Worm (Caenorhabditis elegans): ENCODE results near the gene dnj-14.

The dnj-14 gene

ce11 chrX:4673165-4673756 is 38.3 kb downstream of the dnj-14 start, which contains the start of gene tmem-135:
Gene tmem-135, plus strand, starts transcription at chrX:4673706.
- TF ChIP-seq nhr-80 (tag; optimal IDR thresholded peaks at IDR 0.05) (peak; percentile 6), lsy-27 (tag; optimal IDR thresholded peaks at IDR 0.05; ENCODE audit: borderline replicate concordance, insufficient read depth) (no peak)

- TF ChIP-seq nhr-27 (tag; optimal IDR thresholded peaks at IDR 0.05) (no peak), nhr-80 (tag; optimal IDR thresholded peaks at IDR 0.05) (peak; percentile 76), snpc-1.3 (tag; optimal IDR thresholded peaks at IDR 0.05; ENCODE audit: insufficient read depth) (no peak), B0019.2 (GFP tag; conservative IDR thresholded peaks at IDR 0.05) (no peak), T26A5.8 (tag; optimal IDR thresholded peaks at IDR 0.05) (no peak), repo-1 (tag; optimal IDR thresholded peaks at IDR 0.05) (no peak), mes-4 (tag; optimal IDR thresholded peaks at IDR 0.05) (no peak), ets-4 (GFP tag; optimal IDR thresholded peaks at IDR 0.05) (peak; percentile 88), nhr-179 (tag; optimal IDR thresholded peaks at IDR 0.05) (no peak), lin-35 (GFP tag; optimal IDR thresholded peaks at IDR 0.05) (no peak)
Measured at ce11 chrX:4671837-4672236, 39.7 kb downstream of the dnj-14 start.

- TF ChIP-seq egl-44 (GFP tag; IDR thresholded peaks at IDR 0.05) (no peak), cebp-1 (GFP tag; IDR thresholded peaks at IDR 0.05) (0 out of 2 replicates have a peak, but pooled peaks have one; percentile 24), cebp-1 (tag; optimal IDR thresholded peaks at IDR 0.05) (peak; percentile 69), madf-8 (GFP tag; conservative IDR thresholded peaks at IDR 0.05) (no peak), sea-2 (GFP tag; IDR thresholded peaks at IDR 0.05) (no peak), zim-3 (tag; optimal IDR thresholded peaks at IDR 0.05) (no peak), aptf-3 (GFP tag; IDR thresholded peaks at IDR 0.05) (no peak)
Measured at ce11 chrX:4667788-4668187, 43.8 kb downstream of the dnj-14 start, which contains the start of gene mfsd-12. Gene mfsd-12, plus strand, starts transcription at chrX:4668088.

ce11 chrX:4664649-4665048 is 46.9 kb downstream of the dnj-14 start:
- TF ChIP-seq let-607 (tag; optimal IDR thresholded peaks at IDR 0.05) (no peak), dox-1 (GFP tag; IDR thresholded peaks at IDR 0.05) (no peak), ztf-6 (GFP tag; IDR thresholded peaks at IDR 0.05) (no peak), snpc-4 (GFP tag; optimal IDR thresholded peaks at IDR 0.05) (no peak), snpc-4 (tag; optimal IDR thresholded peaks at IDR 0.05) (no peak), aptf-3 (GFP tag; IDR thresholded peaks at IDR 0.05) (no peak), snpc-3.4 (tag; optimal IDR thresholded peaks at IDR 0.05) (no peak), mes-4 (tag; optimal IDR thresholded peaks at IDR 0.05) (no peak), Y67H2A.10 (GFP tag; conservative IDR thresholded peaks at IDR 0.05) (no peak), F57A8.1 (GFP tag; optimal IDR thresholded peaks at IDR 0.05) (no peak), ceh-58 (GFP tag; IDR thresholded peaks at IDR 0.05) (no peak), ztf-28 (GFP tag; IDR thresholded peaks at IDR 0.05) (no peak)

- TF ChIP-seq cebp-2 (GFP tag; IDR thresholded peaks at IDR 0.05) (no peak), mes-4 (tag; optimal IDR thresholded peaks at IDR 0.05) (no peak), zim-3 (tag; optimal IDR thresholded peaks at IDR 0.05) (no peak), madf-8 (GFP tag; conservative IDR thresholded peaks at IDR 0.05) (no peak), mxl-1 (tag; optimal IDR thresholded peaks at IDR 0.05) (no peak), hmg-20 (GFP tag; IDR thresholded peaks at IDR 0.05) (no peak), egl-18 (GFP tag; IDR thresholded peaks at IDR 0.05) (no peak), nfya-2 (GFP tag; IDR thresholded peaks at IDR 0.05) (no peak), K11D2.4 (GFP tag; IDR thresholded peaks at IDR 0.05) (no peak)
Measured at ce11 chrX:4662964-4663684, 48.4 kb downstream of the dnj-14 start.

All from whole organism, young adult.